Worm (Caenorhabditis elegans): ENCODE data around the gene ech-6.

The ech-6 gene

DNA sequence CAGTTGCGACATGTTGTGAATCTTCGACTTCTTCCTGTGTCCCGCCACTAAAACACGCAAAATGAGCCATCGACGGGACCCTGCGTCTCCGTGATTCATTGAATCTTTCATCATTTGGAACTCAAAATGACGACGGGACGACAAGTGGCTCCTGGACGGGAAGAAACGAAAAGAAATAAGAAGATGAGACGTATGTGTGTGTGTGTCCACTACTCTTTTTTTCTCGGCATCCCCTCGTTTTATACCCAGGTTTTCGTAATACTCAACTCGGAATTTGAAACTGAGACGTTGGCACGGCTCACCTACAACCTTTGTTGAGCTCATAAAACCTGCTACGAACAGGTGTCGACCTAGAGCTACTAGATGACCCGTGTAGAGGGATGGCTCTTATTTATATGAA is 8.2 kb downstream of the ech-6 start:
- TF ChIP-seq sox-2 (GFP tag; IDR thresholded peaks at IDR 0.05) (no peak), pqm-1 (tag; optimal IDR thresholded peaks at IDR 0.05) (no peak), elt-2 (tag; optimal IDR thresholded peaks at IDR 0.05) (no peak), dmd-4 (tag; optimal IDR thresholded peaks at IDR 0.05; ENCODE audit: borderline replicate concordance) (no peak), che-1 (tag; optimal IDR thresholded peaks at IDR 0.05) (no peak), unc-55 (GFP tag; optimal IDR thresholded peaks at IDR 0.05) (peak; percentile 14), tbx-2 (tag; optimal IDR thresholded peaks at IDR 0.05) (no peak), sdc-2 (tag; optimal IDR thresholded peaks at IDR 0.05) (no peak), madf-2 (tag; optimal IDR thresholded peaks at IDR 0.05) (no peak), unc-42 (tag; optimal IDR thresholded peaks at IDR 0.05) (no peak), ceh-18 (tag; optimal IDR thresholded peaks at IDR 0.05) (peak; percentile 3)

DNA sequence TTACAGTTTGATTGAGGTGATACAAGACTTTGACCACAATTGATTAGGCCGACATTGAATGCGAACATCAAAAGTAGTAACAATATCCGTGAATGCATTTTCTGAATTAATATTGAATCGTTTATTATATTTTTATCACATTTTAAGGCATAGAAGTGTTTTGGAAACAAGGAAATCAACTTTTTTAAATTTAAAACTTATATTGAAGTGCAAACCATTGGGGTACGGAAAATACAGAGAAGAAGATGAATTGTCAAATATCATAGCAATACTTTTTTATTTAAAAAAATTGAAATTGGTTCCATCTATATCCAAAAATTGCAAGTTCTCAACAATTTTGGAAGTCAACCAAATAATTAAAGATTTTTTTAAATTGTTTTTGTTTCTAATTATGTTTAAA is 9.4 kb downstream of the ech-6 start, which contains the start of gene T05G5.1:
TSS of gene T05G5.1 (minus strand) at position 101 of the 400 bp plus-strand sequence.
- TF ChIP-seq dve-1 (tag; optimal IDR thresholded peaks at IDR 0.05): no peak

DNA sequence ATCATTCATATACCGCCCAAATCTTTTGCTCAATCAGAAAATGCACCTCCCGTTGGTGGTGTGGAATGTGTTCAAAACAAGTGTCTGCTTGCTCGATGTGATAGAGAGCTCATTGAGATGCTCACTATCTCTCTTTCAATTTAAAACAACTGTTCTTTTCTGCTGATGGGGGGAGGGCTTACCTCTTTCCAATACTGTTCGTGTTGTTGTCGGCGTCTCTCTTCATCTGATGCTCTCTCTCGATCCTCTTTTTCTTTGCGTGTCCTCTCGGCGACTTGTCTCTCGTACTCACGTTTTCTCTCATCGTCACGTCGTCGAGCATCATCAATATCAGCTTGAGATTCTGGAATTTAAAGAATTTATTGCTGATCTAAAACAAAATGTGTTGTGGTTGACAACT is 10.7 kb downstream of the ech-6 start:
- TF ChIP-seq C38D4.7 (GFP tag; optimal IDR thresholded peaks at IDR 0.05) (no peak), unc-55 (GFP tag; optimal IDR thresholded peaks at IDR 0.05) (peak; percentile 57), eyg-1 (tag; optimal IDR thresholded peaks at IDR 0.05) (no peak), tbx-7 (tag; optimal IDR thresholded peaks at IDR 0.05) (no peak), zip-5 (tag; optimal IDR thresholded peaks at IDR 0.05) (no peak), che-1 (tag; optimal IDR thresholded peaks at IDR 0.05) (no peak), unc-3 (GFP tag; conservative IDR thresholded peaks at IDR 0.05) (no peak), unc-3 (tag; optimal IDR thresholded peaks at IDR 0.05) (no peak), hlh-30 (tag; optimal IDR thresholded peaks at IDR 0.05; ENCODE audit: insufficient read depth) (no peak), ceh-45 (GFP tag; IDR thresholded peaks at IDR 0.05) (no peak), sox-2 (GFP tag; IDR thresholded peaks at IDR 0.05) (no peak), hlh-13 (GFP tag; optimal IDR thresholded peaks at IDR 0.05) (no peak), nfya-1 (tag; optimal IDR thresholded peaks at IDR 0.05) (peak; percentile 0), mec-3 (tag; optimal IDR thresholded peaks at IDR 0.05; ENCODE audit: borderline replicate concordance) (no peak), ref-2 (tag; optimal IDR thresholded peaks at IDR 0.05) (peak; percentile 33), C08G9.2 (tag; optimal IDR thresholded peaks at IDR 0.05) (no peak), npax-4 (tag; optimal IDR thresholded peaks at IDR 0.05) (no peak), hlh-15 (tag; optimal IDR thresholded peaks at IDR 0.05) (no peak), hlh-8 (tag; optimal IDR thresholded peaks at IDR 0.05) (no peak), hlh-6 (tag; optimal IDR thresholded peaks at IDR 0.05) (no peak), ceh-2 (tag; optimal IDR thresholded peaks at IDR 0.05) (no peak), unc-86 (tag; optimal IDR thresholded peaks at IDR 0.05) (no peak), dve-1 (tag; optimal IDR thresholded peaks at IDR 0.05) (no peak), madf-2 (tag; optimal IDR thresholded peaks at IDR 0.05) (no peak), tbx-2 (tag; optimal IDR thresholded peaks at IDR 0.05) (peak; percentile 2), ahr-1 (tag; optimal IDR thresholded peaks at IDR 0.05) (no peak), fkh-10 (GFP tag; optimal IDR thresholded peaks at IDR 0.05) (no peak), ceh-31 (tag; optimal IDR thresholded peaks at IDR 0.05) (no peak)

DNA sequence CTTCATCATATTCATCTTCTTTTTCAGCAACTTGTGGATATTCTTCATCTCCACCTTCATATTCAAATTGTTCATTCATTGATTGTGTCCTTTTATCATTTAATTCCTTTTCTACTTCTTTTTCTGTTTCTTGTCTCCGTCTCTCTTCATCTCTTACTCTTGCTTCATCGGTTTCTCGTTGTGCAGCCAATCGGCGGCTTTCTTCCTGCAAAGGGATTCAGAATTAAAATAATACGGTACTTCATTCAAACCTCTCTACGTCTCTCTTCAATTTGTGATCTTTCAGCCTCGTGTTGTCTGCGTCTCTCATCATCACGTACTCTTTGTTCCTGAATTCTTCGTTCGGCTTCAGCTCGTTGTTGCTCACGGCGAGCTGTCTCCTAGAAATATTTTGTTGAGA is 12.0 kb downstream of the ech-6 start:
- TF ChIP-seq K09A11.1 (tag; optimal IDR thresholded peaks at IDR 0.05; ENCODE audit: insufficient read depth): no peak
- peak; percentile 80 for TF ChIP-seq nfya-1 (tag; optimal IDR thresholded peaks at IDR 0.05)

DNA sequence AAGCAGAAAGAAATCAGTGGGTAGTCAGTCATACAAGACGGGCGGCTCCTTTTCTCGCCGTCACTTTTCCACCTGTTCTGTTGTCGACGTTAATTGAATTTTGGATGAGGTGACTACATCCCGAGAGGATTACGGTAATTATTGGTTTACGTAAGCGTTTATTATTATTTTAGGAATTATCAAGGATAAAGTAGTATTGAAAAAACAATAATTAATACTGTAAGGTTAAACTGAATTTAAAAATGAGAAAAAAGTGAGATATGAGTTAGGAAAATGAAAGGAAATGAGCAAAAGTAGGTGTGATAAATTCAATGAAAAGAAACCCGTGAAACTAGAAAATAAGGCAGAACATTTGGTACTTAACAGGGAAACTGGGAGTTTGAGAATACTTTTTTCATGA is 13.7 kb downstream of the ech-6 start, which contains the start of gene hlh-4:
TSS of gene hlh-4 (minus strand) at position 101 of the 400 bp plus-strand sequence.
- TF ChIP-seq fax-1 (tag; optimal IDR thresholded peaks at IDR 0.05) (no peak), K09A11.1 (tag; optimal IDR thresholded peaks at IDR 0.05; ENCODE audit: insufficient read depth) (no peak), unc-42 (tag; optimal IDR thresholded peaks at IDR 0.05) (no peak), ahr-1 (tag; optimal IDR thresholded peaks at IDR 0.05) (no peak), npax-4 (tag; optimal IDR thresholded peaks at IDR 0.05) (no peak), tbx-7 (tag; optimal IDR thresholded peaks at IDR 0.05) (no peak), zip-5 (tag; optimal IDR thresholded peaks at IDR 0.05) (no peak), ceh-48 (tag; optimal IDR thresholded peaks at IDR 0.05) (no peak), pha-4 (tag; optimal IDR thresholded peaks at IDR 0.05) (no peak), ceh-6 (GFP tag; optimal IDR thresholded peaks at IDR 0.05) (no peak), odd-2 (tag; optimal IDR thresholded peaks at IDR 0.05) (no peak), dve-1 (tag; optimal IDR thresholded peaks at IDR 0.05) (no peak), ref-2 (tag; optimal IDR thresholded peaks at IDR 0.05) (no peak), pha-2 (tag; optimal IDR thresholded peaks at IDR 0.05) (no peak), rnt-1 (tag; optimal IDR thresholded peaks at IDR 0.05) (no peak), T23F11.4 (GFP tag; optimal IDR thresholded peaks at IDR 0.05) (no peak), hlh-15 (tag; optimal IDR thresholded peaks at IDR 0.05) (no peak), Y22D7AL.16 (tag; optimal IDR thresholded peaks at IDR 0.05) (no peak), unc-86 (tag; optimal IDR thresholded peaks at IDR 0.05) (no peak)
